Worm (Caenorhabditis elegans) whole organism, young adult: ENCODE results near the gene ztf-17.

ENCODE experiments used
- B0261.1 ChIP-seq: sonication (generic microtip); optimal IDR thresholded peaks from 2 replicates; lab custom pipeline; 2016; ENCODE audit warnings: mild to moderate bottlenecking, missing genetic modification characterization, moderate library complexity, missing compliant biosample characterization
- attf-3 ChIP-seq: fragments of 200-800 bp; sonication (Bioruptor generic); conservative IDR thresholded peaks from 2 replicates; pipeline ENCODE4 v1.3.6; 2022; ENCODE audit warnings: missing genetic modification reagents, missing genetic modification characterization, missing compliant biosample characterization
- snpc-4 ChIP-seq, 5 experiments: fragments of 150-350 bp in 1 of 5; sonication (generic microtip) in 4 of 5; optimal IDR thresholded peaks; 2 replicates each; lab custom pipeline; 2014 to 2018; ENCODE audit warnings: missing genetic modification characterization in 5 of 5, missing biosample characterization in 3 of 5, antibody characterized with exemption in 2 of 5, mild to moderate bottlenecking in 2 of 5, missing compliant biosample characterization in 2 of 5, missing genotype in 2 of 5, moderate library complexity in 2 of 5, missing genetic modification reagents in 1 of 5
- unc-62 ChIP-seq: fragments of 150-350 bp; optimal IDR thresholded peaks from 2 replicates; lab custom pipeline; 2014; ENCODE audit warnings: missing biosample characterization, missing genetic modification reagents, missing genetic modification characterization
- zfh-2 ChIP-seq: fragments of 200-800 bp; sonication (Bioruptor generic); conservative IDR thresholded peaks from 2 replicates; pipeline ENCODE4 v1.3.6; 2022; ENCODE audit warnings: missing genetic modification reagents, missing genetic modification characterization, missing compliant biosample characterization

DNA sequence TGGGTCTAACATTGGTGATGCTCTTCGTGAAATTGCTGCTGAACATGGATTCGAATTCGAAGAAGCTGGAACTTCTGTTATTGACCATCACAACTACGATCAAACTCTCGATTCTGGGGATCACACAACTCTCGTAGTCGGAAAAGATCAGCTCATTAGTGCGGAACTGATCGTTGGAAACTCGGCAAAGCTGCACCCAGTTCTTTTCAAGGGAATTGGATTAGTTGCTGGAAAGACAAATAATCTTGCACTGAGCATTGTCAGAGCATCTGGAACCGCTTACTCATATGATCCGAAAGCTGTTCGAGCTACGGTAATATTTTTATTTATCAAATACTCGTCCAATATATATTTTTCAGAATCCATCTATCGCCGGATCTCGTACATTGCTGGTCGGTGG, 5.1 kb downstream of the ztf-17 start:
- TF ChIP-seq zfh-2 (GFP tag; lab: Robert Waterston, UW) (no peak), snpc-4 (GFP tag; optimal IDR thresholded peaks at IDR 0.05; lab: Kevin White, UChicago) (no peak), snpc-4 (tag; optimal IDR thresholded peaks at IDR 0.05; lab: Kevin White, UChicago) (no peak), unc-62 (GFP tag; lab: Kevin White, UChicago) (no peak), B0261.1 (no peak), attf-3 (no peak)
